Worm (Caenorhabditis elegans) whole organism, L3 larva: Measurements from ENCODE around the gene cyp-25A4.

Experiments used
- ZK546.5 ChIP-seq: sonication (generic microtip); optimal IDR thresholded peaks from 2 replicates; lab custom pipeline; 2017; ENCODE audit warnings: missing biosample characterization, missing genetic modification characterization
- aly-2 ChIP-seq: fragments of 150-350 bp; optimal IDR thresholded peaks from 2 replicates; lab custom pipeline; 2014; ENCODE audit warnings: missing biosample characterization, missing genetic modification characterization
- ama-1 ChIP-seq: fragments of 150-350 bp; optimal IDR thresholded peaks from 2 replicates; lab custom pipeline; 2018
- ceh-16 ChIP-seq: sonication (generic microtip); optimal IDR thresholded peaks from 2 replicates; lab custom pipeline; 2017; ENCODE audit warnings: missing biosample characterization, missing genetic modification characterization
- ceh-82 ChIP-seq: fragments of 150-350 bp; optimal IDR thresholded peaks from 2 replicates; lab custom pipeline; 2014; ENCODE audit warnings: missing biosample characterization, missing genetic modification characterization
- daf-12 ChIP-seq: fragments of 150-350 bp; optimal IDR thresholded peaks from 2 replicates; lab custom pipeline; 2014; ENCODE audit warnings: missing biosample characterization, missing genetic modification reagents, missing genetic modification characterization
- egl-5 ChIP-seq: fragments of 150-350 bp; optimal IDR thresholded peaks from 2 replicates; lab custom pipeline; 2017; ENCODE audit warnings: missing biosample characterization, missing genetic modification reagents, missing genetic modification characterization, inconsistent platforms
- elt-1 ChIP-seq: fragments of 150-350 bp; optimal IDR thresholded peaks from 2 replicates; lab custom pipeline; 2014; ENCODE audit warnings: missing biosample characterization, missing genetic modification characterization
- elt-2 ChIP-seq: sonication (generic microtip); optimal IDR thresholded peaks from 2 replicates; lab custom pipeline; 2016; ENCODE audit warnings: missing genetic modification reagents, mild to moderate bottlenecking, missing genetic modification characterization, missing compliant biosample characterization
- elt-3 ChIP-seq, 3 experiments: fragments of 150-350 bp in 1 of 3; sonication (generic microtip) in 2 of 3; optimal IDR thresholded peaks; 2 replicates in 2 of 3; 4 replicates in 1 of 3; lab custom pipeline; 2014 to 2017; ENCODE audit warnings: missing biosample characterization in 3 of 3, missing genetic modification characterization in 3 of 3
- eor-1 ChIP-seq, 2 experiments: fragments of 150-350 bp; optimal IDR thresholded peaks; 2 replicates each; lab custom pipeline; 2014 to 2018; ENCODE audit warnings: missing biosample characterization in 2 of 2, missing genetic modification characterization in 2 of 2
- fkh-10 ChIP-seq: sonication (generic microtip); optimal IDR thresholded peaks from 2 replicates; lab custom pipeline; 2017; ENCODE audit warnings: missing biosample characterization, missing genetic modification reagents, missing genetic modification characterization
- fkh-2 ChIP-seq: fragments of 150-350 bp; optimal IDR thresholded peaks from 2 replicates; lab custom pipeline; 2014; ENCODE audit warnings: missing biosample characterization, missing genetic modification reagents, missing genetic modification characterization
- hmg-11 ChIP-seq: sonication (generic microtip); optimal IDR thresholded peaks from 2 replicates; lab custom pipeline; 2016; ENCODE audit warnings: missing genetic modification characterization, missing compliant biosample characterization
- jun-1 ChIP-seq: fragments of 150-350 bp; optimal IDR thresholded peaks from 2 replicates; lab custom pipeline; 2014; ENCODE audit warnings: missing biosample characterization, missing genetic modification reagents, missing genetic modification characterization
- lin-39 ChIP-seq: fragments of 150-350 bp; optimal IDR thresholded peaks from 2 replicates; lab custom pipeline; 2018; ENCODE audit warnings: missing biosample characterization, missing genetic modification reagents, missing genetic modification characterization
- lsy-12 ChIP-seq: sonication (generic microtip); optimal IDR thresholded peaks from 2 replicates; lab custom pipeline; 2016; ENCODE audit warnings: mild to moderate bottlenecking, missing genetic modification characterization, missing compliant biosample characterization
- mdl-1 ChIP-seq: fragments of 150-350 bp; optimal IDR thresholded peaks from 2 replicates; lab custom pipeline; 2014; ENCODE audit warnings: missing biosample characterization, missing genetic modification characterization
- nhr-23 ChIP-seq: fragments of 150-350 bp; optimal IDR thresholded peaks from 2 replicates; lab custom pipeline; 2014; ENCODE audit warnings: missing biosample characterization, missing genetic modification reagents, missing genetic modification characterization
- nhr-237 ChIP-seq: fragments of 150-350 bp; optimal IDR thresholded peaks from 2 replicates; lab custom pipeline; 2014; ENCODE audit warnings: missing biosample characterization, missing genetic modification characterization
- nhr-25 ChIP-seq: sonication (generic microtip); optimal IDR thresholded peaks from 2 replicates; lab custom pipeline; 2017; ENCODE audit warnings: missing biosample characterization, missing genetic modification characterization
- nhr-28 ChIP-seq: fragments of 150-350 bp; optimal IDR thresholded peaks from 2 replicates; lab custom pipeline; 2014; ENCODE audit warnings: missing biosample characterization, missing genetic modification characterization
- nhr-43 ChIP-seq: sonication (generic microtip); optimal IDR thresholded peaks from 2 replicates; lab custom pipeline; 2016; ENCODE audit warnings: mild to moderate bottlenecking, missing genetic modification characterization, missing compliant biosample characterization; ENCODE audit not compliant: poor library complexity, severe bottlenecking
- nhr-67 ChIP-seq: fragments of 150-350 bp; optimal IDR thresholded peaks from 2 replicates; lab custom pipeline; 2014; ENCODE audit warnings: missing biosample characterization, missing genetic modification characterization
- nhr-76 ChIP-seq: fragments of 150-350 bp; sonication (generic microtip); optimal IDR thresholded peaks from 5 replicates; lab custom pipeline; 2014; ENCODE audit warnings: missing biosample characterization, missing genetic modification characterization
- pha-4 ChIP-seq: fragments of 150-350 bp; optimal IDR thresholded peaks from 2 replicates; lab custom pipeline; 2014; ENCODE audit warnings: missing biosample characterization, missing genetic modification reagents, missing genetic modification characterization
- pqm-1 ChIP-seq: fragments of 150-350 bp; optimal IDR thresholded peaks from 2 replicates; lab custom pipeline; 2017; ENCODE audit warnings: missing biosample characterization, missing genetic modification characterization, inconsistent platforms
- snpc-4 ChIP-seq: fragments of 150-350 bp; optimal IDR thresholded peaks from 2 replicates; lab custom pipeline; 2014; ENCODE audit warnings: missing biosample characterization, missing genetic modification characterization
- tbx-2 ChIP-seq: sonication (generic microtip); optimal IDR thresholded peaks from 2 replicates; lab custom pipeline; 2016; ENCODE audit warnings: mild to moderate bottlenecking, missing genetic modification characterization, missing compliant biosample characterization
- unc-39 ChIP-seq: sonication (generic microtip); optimal IDR thresholded peaks from 4 replicates; lab custom pipeline; 2017; ENCODE audit warnings: missing biosample characterization, missing genetic modification characterization
- unc-62 ChIP-seq: fragments of 150-350 bp; sonication (generic microtip); optimal IDR thresholded peaks from 4 replicates; lab custom pipeline; 2014; ENCODE audit warnings: missing biosample characterization, missing genetic modification reagents, missing genetic modification characterization
- ztf-4 ChIP-seq: fragments of 150-350 bp; optimal IDR thresholded peaks from 2 replicates; lab custom pipeline; 2014; ENCODE audit warnings: missing biosample characterization, missing genetic modification characterization

The cyp-25A4 gene

DNA sequence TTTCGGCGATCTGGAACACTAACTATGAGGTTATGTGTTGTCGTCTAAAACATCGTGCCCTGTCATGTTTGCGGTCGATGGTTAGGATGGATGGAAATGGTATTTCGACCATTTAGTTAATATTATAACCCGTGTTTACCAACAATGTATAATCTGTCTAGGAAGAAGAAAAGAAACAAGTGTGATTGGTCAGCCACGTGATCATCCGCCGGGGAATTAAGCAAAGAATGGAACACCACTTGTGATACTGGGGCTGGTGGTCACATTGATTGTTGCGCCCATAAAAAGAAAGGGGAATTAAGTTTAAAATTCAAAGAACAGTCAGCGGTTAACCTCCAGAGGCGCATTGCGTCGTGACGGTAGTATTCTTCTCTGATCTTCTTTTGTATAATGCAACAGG, 23.7 kb upstream of the cyp-25A4 start:
- TF ChIP-seq nhr-25 = peak; percentile 69
- no peak for TF ChIP-seq ama-1 (lab: Kevin White, UChicago)
- TF ChIP-seq daf-12 (tag; lab: Kevin White, UChicago) = no peak
- TF ChIP-seq egl-5 (tag; lab: Kevin White, UChicago) = peak; percentile 56
- peak; percentile 43 for TF ChIP-seq nhr-23 (tag; lab: Kevin White, UChicago)
- no peak for TF ChIP-seq lsy-12 (tag; lab: Kevin White, UChicago)
- peak; percentile 58 for TF ChIP-seq elt-2 (tag; lab: Kevin White, UChicago)
- TF ChIP-seq nhr-43 (tag; lab: Kevin White, UChicago) = peak; percentile 53
- TF ChIP-seq pha-4 = peak; percentile 55

- TF ChIP-seq elt-2 (tag; lab: Kevin White, UChicago) (peak; percentile 45), mdl-1 (no peak), pha-4 (peak; percentile 34)
These were observed 23.0 kb upstream of the cyp-25A4 start for ce11 chrIII:3874895-3875294.

DNA sequence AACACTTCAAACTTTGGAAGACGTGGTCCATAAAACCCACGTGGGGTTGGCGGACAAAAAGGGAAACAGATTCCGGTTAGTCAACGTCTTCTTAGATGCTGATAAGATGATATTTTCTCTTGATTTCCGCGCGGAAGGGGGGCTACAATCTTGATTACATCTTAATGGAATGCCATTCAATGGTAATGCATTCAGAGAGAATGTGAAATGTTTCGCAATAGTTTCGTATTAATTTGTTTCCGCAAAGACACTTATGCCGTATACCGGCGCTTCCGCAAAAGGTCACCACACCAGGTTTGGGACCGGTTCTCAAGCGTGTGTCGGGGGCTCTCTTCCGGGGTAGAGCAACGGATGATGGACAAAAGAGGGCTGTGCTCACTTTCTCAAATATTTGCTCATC, 22.6 kb upstream of the cyp-25A4 start:
- TF ChIP-seq unc-39 (tag; lab: Kevin White, UChicago) (no peak), nhr-25 (peak; percentile 69), snpc-4 (tag; lab: Kevin White, UChicago) (no peak)

DNA sequence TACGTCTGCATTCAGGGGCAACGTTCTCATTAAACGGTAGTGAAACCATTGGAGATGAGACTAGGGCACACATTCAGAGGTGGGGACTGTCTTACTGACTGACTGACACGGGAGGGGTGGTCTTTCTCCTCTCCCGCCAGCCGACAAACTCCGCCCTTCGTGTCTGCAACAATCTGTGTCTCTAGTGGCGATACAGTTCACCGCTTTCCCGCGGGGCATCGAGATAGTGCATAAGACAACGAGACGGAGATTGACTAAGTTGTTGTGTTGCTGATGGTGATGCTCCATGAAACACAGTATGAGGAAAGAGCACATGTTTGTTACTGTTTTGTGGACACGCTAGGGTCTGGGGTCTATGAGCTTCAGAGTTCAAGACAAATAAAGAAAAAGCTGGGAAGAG, 21.5 kb upstream of the cyp-25A4 start:
- TF ChIP-seq nhr-237 (tag; lab: Kevin White, UChicago) (no peak), nhr-25 (peak; percentile 39), pha-4 (peak; percentile 83), nhr-28 (tag; lab: Kevin White, UChicago) (no peak), nhr-23 (tag; lab: Kevin White, UChicago) (no peak), fkh-2 (no peak), elt-2 (tag; lab: Kevin White, UChicago) (peak; percentile 52), pqm-1 (peak; percentile 25)

- TF ChIP-seq ceh-16 (no peak), hmg-11 (no peak), lin-39 (no peak), jun-1 (tag; lab: Kevin White, UChicago) (no peak), unc-62 (GFP tag; lab: Kevin White, UChicago) (no peak), pha-4 (no peak), tbx-2 (tag; lab: Kevin White, UChicago) (no peak), eor-1 (tag; optimal IDR thresholded peaks at IDR 0.05; lab: Kevin White, UChicago) (no peak), lsy-12 (tag; lab: Kevin White, UChicago) (no peak), ceh-82 (tag; lab: Kevin White, UChicago) (no peak), fkh-2 (no peak), aly-2 (tag; lab: Kevin White, UChicago) (no peak), nhr-237 (tag; lab: Kevin White, UChicago) (no peak), nhr-67 (tag; lab: Kevin White, UChicago) (no peak), elt-3 (tag; optimal IDR thresholded peaks at IDR 0.05; lab: Kevin White, UChicago) (no peak), elt-1 (no peak), nhr-76 (tag; lab: Kevin White, UChicago) (no peak), nhr-43 (tag; lab: Kevin White, UChicago) (no peak), ztf-4 (no peak), fkh-10 (no peak)
These were observed 21.1 kb upstream of the cyp-25A4 start for ce11 chrIII:3872978-3873377.

ce11 chrIII:3871763-3872486, 20.0 kb upstream of the cyp-25A4 start:
- TF ChIP-seq unc-62 (GFP tag; lab: Kevin White, UChicago) (no peak), ztf-4 (no peak), ZK546.5 (tag; lab: Kevin White, UChicago) (no peak), snpc-4 (tag; lab: Kevin White, UChicago) (no peak), jun-1 (tag; lab: Kevin White, UChicago) (no peak), nhr-237 (tag; lab: Kevin White, UChicago) (no peak), tbx-2 (tag; lab: Kevin White, UChicago) (no peak), pqm-1 (peak; percentile 13), nhr-67 (tag; lab: Kevin White, UChicago) (no peak), elt-2 (tag; lab: Kevin White, UChicago) (peak; percentile 34)
